Worm (Caenorhabditis elegans) whole organism, L2 larva: ENCODE results near the gene srh-246.

ENCODE experiments used
- R02D3.7 ChIP-seq: fragments of 150-350 bp; optimal IDR thresholded peaks from 2 replicates; lab custom pipeline; 2014; ENCODE audit warnings: missing biosample characterization, missing genetic modification characterization
- Y55F3AM.14 ChIP-seq: fragments of 200-800 bp; sonication (Bioruptor generic); optimal IDR thresholded peaks from 2 replicates; lab custom pipeline; 2018; ENCODE audit warnings: mild to moderate bottlenecking, missing genetic modification characterization, missing compliant biosample characterization
- elt-1 ChIP-seq: fragments of 150-350 bp; optimal IDR thresholded peaks from 2 replicates; lab custom pipeline; 2014; ENCODE audit warnings: missing biosample characterization, missing genetic modification characterization
- elt-3 ChIP-seq: sonication (generic microtip); optimal IDR thresholded peaks from 2 replicates; lab custom pipeline; 2017; ENCODE audit warnings: missing biosample characterization, missing genetic modification characterization
- fos-1 ChIP-seq: fragments of 150-350 bp; optimal IDR thresholded peaks from 2 replicates; lab custom pipeline; 2014; ENCODE audit warnings: missing biosample characterization, missing genetic modification characterization
- lsy-2 ChIP-seq, 2 experiments: fragments of 150-350 bp in 1 of 2; sonication (generic microtip) in 1 of 2; optimal IDR thresholded peaks; 2 replicates each; lab custom pipeline; 2014 to 2017; ENCODE audit warnings: missing biosample characterization in 2 of 2, missing genetic modification characterization in 2 of 2
- nhr-25 ChIP-seq: fragments of 150-350 bp; sonication (generic microtip); optimal IDR thresholded peaks from 3 replicates; lab custom pipeline; 2014; ENCODE audit warnings: missing biosample characterization, missing genetic modification characterization
- nhr-77 ChIP-seq: fragments of 150-350 bp; optimal IDR thresholded peaks from 2 replicates; lab custom pipeline; 2014; ENCODE audit warnings: missing biosample characterization, missing genetic modification characterization
- sem-4 ChIP-seq: fragments of 150-350 bp; optimal IDR thresholded peaks from 2 replicates; lab custom pipeline; 2014; ENCODE audit warnings: missing biosample characterization, missing genetic modification reagents, missing genetic modification characterization
- skn-1 ChIP-seq: sonication (generic microtip); optimal IDR thresholded peaks from 2 replicates; lab custom pipeline; 2017; ENCODE audit warnings: missing biosample characterization, missing genetic modification characterization
- zag-1 ChIP-seq: fragments of 150-350 bp; optimal IDR thresholded peaks from 2 replicates; lab custom pipeline; 2014; ENCODE audit warnings: missing biosample characterization, missing genetic modification characterization

DNA sequence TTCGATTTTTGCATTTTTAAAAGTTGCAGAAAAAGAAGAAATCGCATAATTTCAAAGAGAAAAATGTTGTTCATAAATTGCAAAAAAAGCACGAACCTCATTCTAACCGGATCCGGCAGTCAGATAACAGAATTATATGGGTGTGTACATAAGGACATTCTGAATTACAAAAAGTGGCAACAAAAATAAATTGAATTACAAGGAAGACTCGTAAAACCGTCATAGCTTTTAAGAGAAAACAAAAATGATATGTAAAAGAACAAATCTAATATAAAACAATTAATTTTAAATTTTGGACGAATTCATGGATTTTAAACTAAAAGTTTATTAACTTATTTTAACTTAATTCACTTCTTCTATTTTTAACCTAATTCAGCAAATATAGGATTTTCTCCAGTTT is 2.6 kb upstream of the srh-246 start, which contains the start of gene F31F4.17:
- TF ChIP-seq nhr-77 (tag; lab: Kevin White, UChicago) (no peak), elt-1 (tag; lab: Kevin White, UChicago) (no peak), Y55F3AM.14 (GFP tag; lab: Kevin White, UChicago) (no peak), lsy-2 (tag; optimal IDR thresholded peaks at IDR 0.05; lab: Kevin White, UChicago) (no peak), elt-3 (tag; lab: Kevin White, UChicago) (no peak), nhr-25 (no peak), zag-1 (tag; lab: Kevin White, UChicago) (no peak), fos-1 (tag; lab: Kevin White, UChicago) (no peak), skn-1 (tag; lab: Kevin White, UChicago) (no peak), R02D3.7 (tag; lab: Kevin White, UChicago) (no peak), sem-4 (tag; lab: Kevin White, UChicago) (no peak)
